Worm (Caenorhabditis elegans) whole organism, mixed stage, embryonic: ENCODE results near the gene F52C12.6.

ENCODE experiments used
- M03D4.4 ChIP-seq: sonication (generic microtip); optimal IDR thresholded peaks from 2 replicates; lab custom pipeline; 2017; ENCODE audit warnings: mild to moderate bottlenecking, missing genetic modification characterization, missing compliant biosample characterization
- bed-3 ChIP-seq: fragments of 200-800 bp; sonication (Bioruptor generic); optimal IDR thresholded peaks from 3 replicates; lab custom pipeline; 2018; ENCODE audit warnings: mild to moderate bottlenecking, missing genetic modification characterization, moderate library complexity, missing compliant biosample characterization
- blmp-1 ChIP-seq: fragments of 150-350 bp; optimal IDR thresholded peaks from 2 replicates; lab custom pipeline; 2014; ENCODE audit warnings: missing biosample characterization, missing genetic modification characterization
- ceh-39 ChIP-seq: fragments of 150-350 bp; optimal IDR thresholded peaks from 2 replicates; lab custom pipeline; 2014; ENCODE audit warnings: missing biosample characterization, missing genetic modification characterization
- ceh-43 ChIP-seq: fragments of 200-800 bp; sonication (Bioruptor generic); optimal IDR thresholded peaks from 2 replicates; lab custom pipeline; 2018; ENCODE audit warnings: mild to moderate bottlenecking, missing genetic modification characterization, moderate library complexity, missing compliant biosample characterization
- ceh-83 ChIP-seq: fragments of 200-800 bp; sonication (Bioruptor generic); optimal IDR thresholded peaks from 2 replicates; lab custom pipeline; 2018; ENCODE audit warnings: mild to moderate bottlenecking, missing genetic modification characterization, missing compliant biosample characterization
- ces-1 ChIP-seq: fragments of 150-350 bp; optimal IDR thresholded peaks from 2 replicates; lab custom pipeline; 2014; ENCODE audit warnings: missing biosample characterization, missing genetic modification reagents, missing genetic modification characterization
- cnd-1 ChIP-seq: fragments of 200-800 bp; sonication (Bioruptor generic); optimal IDR thresholded peaks from 2 replicates; lab custom pipeline; 2018; ENCODE audit warnings: mild to moderate bottlenecking, missing genetic modification characterization, missing compliant biosample characterization
- drap-1 ChIP-seq: fragments of 200-800 bp; sonication (Bioruptor generic); optimal IDR thresholded peaks from 3 replicates; lab custom pipeline; 2018; ENCODE audit warnings: mild to moderate bottlenecking, missing genetic modification characterization, missing compliant biosample characterization
- elt-1 ChIP-seq: sonication (generic microtip); optimal IDR thresholded peaks from 2 replicates; lab custom pipeline; 2017; ENCODE audit warnings: missing genetic modification characterization, mild to moderate bottlenecking, missing compliant biosample characterization, antibody characterized with exemption, moderate library complexity, borderline replicate concordance; ENCODE audit not compliant: insufficient read depth
- elt-3 ChIP-seq: fragments of 150-350 bp; optimal IDR thresholded peaks from 2 replicates; lab custom pipeline; 2014; ENCODE audit warnings: missing biosample characterization, missing genetic modification characterization
- ham-2 ChIP-seq: fragments of 200-800 bp; sonication (Bioruptor generic); optimal IDR thresholded peaks from 2 replicates; lab custom pipeline; 2018; ENCODE audit warnings: mild to moderate bottlenecking, missing genetic modification characterization, missing compliant biosample characterization
- hlh-1 ChIP-seq: fragments of 150-350 bp; optimal IDR thresholded peaks from 2 replicates; lab custom pipeline; 2014; ENCODE audit warnings: missing biosample characterization, missing genetic modification reagents, missing genetic modification characterization
- lin-13 ChIP-seq: fragments of 150-350 bp; optimal IDR thresholded peaks from 2 replicates; lab custom pipeline; 2014; ENCODE audit warnings: missing biosample characterization, missing genetic modification characterization
- lin-32 ChIP-seq: fragments of 200-800 bp; sonication (Bioruptor generic); optimal IDR thresholded peaks from 2 replicates; lab custom pipeline; 2018; ENCODE audit warnings: mild to moderate bottlenecking, missing genetic modification characterization, missing compliant biosample characterization
- mab-5 ChIP-seq: fragments of 150-350 bp; optimal IDR thresholded peaks from 2 replicates; lab custom pipeline; 2014; ENCODE audit warnings: missing biosample characterization, missing genetic modification characterization
- mls-2 ChIP-seq: sonication (generic microtip); optimal IDR thresholded peaks from 2 replicates; lab custom pipeline; 2016; ENCODE audit warnings: mild to moderate bottlenecking, missing genetic modification characterization, moderate library complexity, missing compliant biosample characterization
- nhr-12 ChIP-seq: fragments of 150-350 bp; optimal IDR thresholded peaks from 2 replicates; lab custom pipeline; 2014; ENCODE audit warnings: missing biosample characterization, missing genetic modification characterization
- nhr-237 ChIP-seq: fragments of 150-350 bp; optimal IDR thresholded peaks from 2 replicates; lab custom pipeline; 2014; ENCODE audit warnings: missing biosample characterization, missing genetic modification characterization
- nhr-28 ChIP-seq: fragments of 150-350 bp; optimal IDR thresholded peaks from 2 replicates; lab custom pipeline; 2014; ENCODE audit warnings: missing biosample characterization, missing genetic modification characterization
- nhr-76 ChIP-seq: sonication (generic microtip); optimal IDR thresholded peaks from 2 replicates; lab custom pipeline; 2017; ENCODE audit warnings: missing biosample characterization, missing genetic modification characterization
- pha-4 ChIP-seq: fragments of 150-350 bp; optimal IDR thresholded peaks from 2 replicates; lab custom pipeline; 2018; ENCODE audit warnings: missing biosample characterization, missing genetic modification reagents, missing genetic modification characterization
- sem-2 ChIP-seq: fragments of 200-800 bp; sonication (Bioruptor generic); optimal IDR thresholded peaks from 2 replicates; lab custom pipeline; 2018; ENCODE audit warnings: mild to moderate bottlenecking, missing genetic modification characterization, missing compliant biosample characterization
- snpc-4 ChIP-seq: fragments of 150-350 bp; optimal IDR thresholded peaks from 2 replicates; lab custom pipeline; 2014; ENCODE audit warnings: missing biosample characterization, missing genetic modification characterization
- sptf-1 ChIP-seq: sonication (generic microtip); optimal IDR thresholded peaks from 2 replicates; lab custom pipeline; 2017; ENCODE audit warnings: mild to moderate bottlenecking, missing genetic modification characterization, moderate library complexity, missing compliant biosample characterization
- tbx-8 ChIP-seq: fragments of 200-800 bp; sonication (Bioruptor generic); optimal IDR thresholded peaks from 2 replicates; lab custom pipeline; 2018; ENCODE audit warnings: mild to moderate bottlenecking, missing genetic modification characterization, moderate library complexity, missing compliant biosample characterization
- unc-39 ChIP-seq: fragments of 150-350 bp; optimal IDR thresholded peaks from 2 replicates; lab custom pipeline; 2014; ENCODE audit warnings: missing biosample characterization, missing genetic modification characterization
- unc-62 ChIP-seq: fragments of 150-350 bp; optimal IDR thresholded peaks from 2 replicates; lab custom pipeline; 2014; ENCODE audit warnings: missing biosample characterization, missing genetic modification reagents, missing genetic modification characterization
- ztf-11 ChIP-seq: fragments of 150-350 bp; optimal IDR thresholded peaks from 2 replicates; lab custom pipeline; 2014; ENCODE audit warnings: missing biosample characterization, missing genetic modification characterization

Gene F52C12.6

DNA sequence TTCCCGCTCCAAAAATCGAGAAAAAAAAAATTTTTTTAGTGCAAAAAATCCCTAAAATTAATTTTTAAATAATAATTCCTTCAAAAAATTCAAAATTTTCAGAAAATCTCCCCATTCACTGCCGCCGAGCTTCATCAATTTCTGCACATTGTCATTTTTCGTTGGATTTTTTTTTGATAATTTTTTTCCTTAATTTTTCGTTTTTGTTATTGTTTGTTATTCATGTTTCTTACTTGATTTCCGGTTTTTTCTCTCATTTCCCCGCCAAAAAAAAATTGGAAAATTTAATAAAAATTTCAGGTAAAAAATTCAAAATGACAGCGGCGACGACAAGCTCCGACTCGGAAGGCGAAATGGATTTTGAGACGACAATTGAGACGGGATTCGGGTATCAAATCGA, at the start of gene F52C12.6:
Gene F52C12.6, plus strand, starts transcription at position 301 of the 400 bp plus-strand sequence.
- TF ChIP-seq lin-13 (tag; lab: Kevin White, UChicago) (no peak), cnd-1 (tag; lab: Kevin White, UChicago) (no peak), unc-39 (tag; lab: Kevin White, UChicago) (no peak), lin-32 (GFP tag; lab: Kevin White, UChicago) (no peak), sem-2 (no peak), bed-3 (GFP tag; lab: Kevin White, UChicago) (no peak), nhr-28 (no peak), blmp-1 (no peak), snpc-4 (tag; lab: Kevin White, UChicago) (no peak), M03D4.4 (tag; lab: Kevin White, UChicago) (no peak), nhr-12 (tag; lab: Kevin White, UChicago) (no peak), mab-5 (tag; lab: Kevin White, UChicago) (no peak), ceh-39 (tag; lab: Kevin White, UChicago) (no peak), sptf-1 (no peak), drap-1 (GFP tag; lab: Kevin White, UChicago) (no peak)

DNA sequence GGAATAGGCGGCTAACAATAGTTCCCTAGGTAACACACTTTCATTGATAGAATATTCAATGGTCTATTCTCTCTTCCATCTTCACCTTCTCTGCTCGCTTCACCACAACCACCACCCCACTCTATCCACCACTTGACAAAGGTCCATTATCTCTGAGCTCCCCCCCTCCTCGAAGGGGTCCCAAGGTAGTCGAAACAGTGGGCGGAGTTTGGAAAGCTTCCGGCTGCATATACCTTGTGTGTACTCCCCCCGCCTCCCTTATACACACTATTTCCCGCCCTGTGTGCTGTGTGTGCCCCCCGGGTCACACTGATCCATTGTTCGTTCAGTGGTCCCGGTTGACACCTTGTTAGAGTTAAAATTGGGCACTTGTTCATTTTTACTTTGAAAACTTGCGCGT, 48.0 kb upstream of the F52C12.6 start:
- peak; percentile 40 for TF ChIP-seq mls-2 (tag; lab: Kevin White, UChicago)
- no peak for TF ChIP-seq ceh-39 (tag; lab: Kevin White, UChicago)
- TF ChIP-seq ceh-83 (GFP tag; lab: Kevin White, UChicago), result no peak
- TF ChIP-seq ham-2 (GFP tag; lab: Kevin White, UChicago), result peak; percentile 10
- peak; percentile 14 for TF ChIP-seq sptf-1
- TF ChIP-seq ceh-43, result no peak
- TF ChIP-seq M03D4.4 (tag; lab: Kevin White, UChicago), result no peak
- no peak for TF ChIP-seq pha-4
- TF ChIP-seq, all 35 proteins: peak for 3

- TF ChIP-seq cnd-1 (tag; lab: Kevin White, UChicago), result no peak
- TF ChIP-seq ham-2 (GFP tag; lab: Kevin White, UChicago), result no peak
- TF ChIP-seq nhr-76 (tag; lab: Kevin White, UChicago), result no peak
- TF ChIP-seq ces-1, result no peak
- TF ChIP-seq bed-3 (GFP tag; lab: Kevin White, UChicago), result no peak
- no peak for TF ChIP-seq ceh-39 (tag; lab: Kevin White, UChicago)
- no peak for TF ChIP-seq nhr-237
- TF ChIP-seq tbx-8 (GFP tag; lab: Kevin White, UChicago), result no peak
- TF ChIP-seq elt-3 (tag; lab: Kevin White, UChicago), result no peak
- TF ChIP-seq ztf-11 (tag; lab: Kevin White, UChicago), result no peak
- no peak for TF ChIP-seq mls-2 (tag; lab: Kevin White, UChicago)
- TF ChIP-seq pha-4, result no peak
- no peak for TF ChIP-seq unc-62 (GFP tag; lab: Kevin White, UChicago)
- no peak for TF ChIP-seq hlh-1
- TF ChIP-seq sem-2, result no peak
- no peak for TF ChIP-seq snpc-4 (tag; lab: Kevin White, UChicago)
- no peak for TF ChIP-seq sptf-1
- TF ChIP-seq nhr-12 (tag; lab: Kevin White, UChicago), result no peak
Observed at ce11 chrIV:1908921-1909320, 47.6 kb upstream of the F52C12.6 start.

ce11 chrIV:1911273-1911672, 45.2 kb upstream of the F52C12.6 start:
- no peak for TF ChIP-seq elt-3 (tag; lab: Kevin White, UChicago)
- TF ChIP-seq mls-2 (tag; lab: Kevin White, UChicago), result no peak
- no peak for TF ChIP-seq drap-1 (GFP tag; lab: Kevin White, UChicago)
- TF ChIP-seq nhr-28, result no peak
- no peak for TF ChIP-seq nhr-12 (tag; lab: Kevin White, UChicago)
- peak; percentile 85 for TF ChIP-seq ham-2 (GFP tag; lab: Kevin White, UChicago)
- no peak for TF ChIP-seq nhr-237
- TF ChIP-seq elt-1 (tag; lab: Kevin White, UChicago), result peak; percentile 99
- TF ChIP-seq ceh-83 (GFP tag; lab: Kevin White, UChicago), result no peak
- TF ChIP-seq unc-39 (tag; lab: Kevin White, UChicago), result no peak
- TF ChIP-seq, all 35 proteins: peak for 2

ce11 chrIV:1914900-1915299, 41.6 kb upstream of the F52C12.6 start:
- peak; percentile 91 for TF ChIP-seq elt-1 (tag; lab: Kevin White, UChicago)
- TF ChIP-seq lin-32 (GFP tag; lab: Kevin White, UChicago), result no peak
- TF ChIP-seq ham-2 (GFP tag; lab: Kevin White, UChicago), result peak; percentile 42
